Fruit fly (Drosophila melanogaster): ENCODE measurements around the gene CG33286.

dm6 chr3L:20983309-20983708, 8.8 kb upstream of the CG33286 start:
- TF ChIP-seq psq (GFP tag; optimal IDR thresholded peaks at IDR 0.05) (no peak), Abd-B (GFP tag; optimal IDR thresholded peaks at IDR 0.05) (no peak)

Data from whole organism, wandering third instar larva.